Fruit fly (Drosophila melanogaster) Kc167 (cell line): ENCODE data around the gene ich.

ENCODE experiments used
- Myc ChIP-seq: fragments of >200 bp; optimal IDR thresholded peaks from 2 replicates; lab custom pipeline; 2017; ENCODE audit warnings: missing external identifiers
- Sin3A ChIP-seq: fragments of >200 bp; optimal IDR thresholded peaks from 2 replicates; lab custom pipeline; 2018; ENCODE audit warnings: missing external identifiers
- h ChIP-seq: fragments of >200 bp; optimal IDR thresholded peaks from 3 replicates; lab custom pipeline; 2018; ENCODE audit warnings: missing external identifiers
- insv ChIP-seq: fragments of >200 bp; optimal IDR thresholded peaks from 3 replicates; lab custom pipeline; 2018; ENCODE audit warnings: missing external identifiers
- psq ChIP-seq: fragments of >200 bp; optimal IDR thresholded peaks from 2 replicates; lab custom pipeline; 2017; ENCODE audit warnings: missing external identifiers
- ttk ChIP-seq: sonication (Bioruptor generic); optimal IDR thresholded peaks from 2 replicates; lab custom pipeline; 2017; ENCODE audit warnings: missing external identifiers

DNA sequence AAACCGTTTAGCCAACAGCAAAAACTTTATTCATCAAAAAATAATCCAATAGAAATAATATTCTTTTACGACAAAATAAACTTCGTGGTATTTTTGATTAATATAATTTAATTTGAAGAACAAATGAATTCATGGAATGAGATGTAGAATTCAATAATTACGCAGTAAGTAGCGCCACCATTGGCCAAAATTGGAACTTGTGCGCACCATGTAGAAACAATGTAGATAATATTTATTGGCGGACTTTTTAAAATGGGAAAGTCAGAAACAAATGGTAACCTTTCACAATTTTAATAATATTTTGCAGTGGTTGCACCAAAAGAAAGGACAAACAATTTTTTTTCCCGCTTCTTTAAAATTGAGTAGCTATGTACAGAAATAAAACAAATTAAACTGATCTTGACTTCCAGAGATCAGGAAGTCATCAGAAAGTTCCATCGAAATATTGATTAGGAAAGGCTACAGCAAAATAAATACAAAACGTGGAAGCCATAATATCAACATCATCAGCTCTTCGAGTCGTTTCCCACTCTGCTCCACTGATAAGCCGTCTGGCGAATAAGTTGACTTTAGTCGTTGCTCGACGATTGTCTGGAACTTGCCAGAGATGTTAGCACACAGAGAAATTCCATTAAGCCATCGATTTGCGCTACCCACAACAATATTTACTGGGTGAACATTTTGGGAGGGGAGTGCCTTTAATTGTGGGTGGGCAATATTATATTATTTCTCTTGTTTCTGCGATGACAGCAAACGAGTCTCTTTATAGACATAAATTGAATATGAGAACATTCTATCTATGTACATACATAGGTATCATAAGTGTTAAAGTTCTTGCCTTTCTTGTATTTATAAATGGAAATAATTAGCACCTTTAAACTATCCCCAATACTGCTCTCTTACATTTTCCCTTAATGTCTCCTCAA lies 17.3 kb upstream of the ich start:
- TF ChIP-seq Myc (no peak), psq (lab: Kevin White, UChicago) (no peak), h (lab: Kevin White, UChicago) (no peak), Sin3A (lab: Kevin White, UChicago) (no peak), ttk (lab: Kevin White, UChicago) (no peak), insv (lab: Kevin White, UChicago) (no peak)
